Worm (Caenorhabditis elegans): ENCODE results near the gene thoc-2.

DNA sequence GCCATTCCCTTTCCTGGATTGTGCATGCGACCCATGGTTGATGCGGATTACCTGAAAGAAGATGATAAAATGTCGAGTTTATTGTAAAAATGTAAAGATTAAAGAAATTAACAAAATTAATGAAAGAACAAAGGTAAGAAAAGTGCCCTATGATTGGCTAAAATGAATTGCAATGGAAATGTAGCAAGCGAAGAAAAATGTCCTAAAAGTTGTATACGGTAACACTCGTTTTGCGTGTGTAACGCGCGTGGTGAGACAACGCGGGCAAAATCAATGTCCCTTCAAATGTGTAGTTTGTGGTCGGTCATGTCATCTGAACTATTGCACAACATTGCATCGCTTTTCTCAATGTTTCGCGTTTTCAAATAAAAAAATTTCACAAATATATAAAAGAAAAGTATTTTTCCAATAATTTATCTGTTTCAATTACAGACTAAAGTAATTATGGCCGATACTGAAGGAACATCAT lies 7.1 kb downstream of the thoc-2 start, which contains the start of the genes rps-13 and nfx-1:
- TF ChIP-seq nhr-47 (tag; optimal IDR thresholded peaks at IDR 0.05) (peak; percentile 81), aly-2 (tag; optimal IDR thresholded peaks at IDR 0.05) (no peak), ces-1 (GFP tag; optimal IDR thresholded peaks at IDR 0.05) (no peak), lsy-2 (tag; optimal IDR thresholded peaks at IDR 0.05) (peak; percentile 98 to 99), nhr-90 (tag; optimal IDR thresholded peaks at IDR 0.05; ENCODE audit: poor library complexity) (peak; percentile 66), zip-4 (GFP tag; optimal IDR thresholded peaks at IDR 0.05) (no peak), nhr-11 (tag; optimal IDR thresholded peaks at IDR 0.05) (peak; percentile 53), pag-3 (tag; optimal IDR thresholded peaks at IDR 0.05; ENCODE audit: borderline replicate concordance, insufficient read depth) (no peak), unc-62 (GFP tag; optimal IDR thresholded peaks at IDR 0.05) (no peak), dpl-1 (GFP tag; optimal IDR thresholded peaks at IDR 0.05) (peak; percentile 70 to 82 (median 77)), alr-1 (tag; optimal IDR thresholded peaks at IDR 0.05; ENCODE audit: borderline replicate concordance) (no peak), nhr-237 (tag; optimal IDR thresholded peaks at IDR 0.05) (no peak), mep-1 (tag; optimal IDR thresholded peaks at IDR 0.05) (peak; percentile 78), lin-15B (tag; optimal IDR thresholded peaks at IDR 0.05) (peak; percentile 55)
